Fruit fly (Drosophila melanogaster): ENCODE data around the gene Teh2.
A peak's percentile ranks its signal among the peaks of the same experiment; 100 is the strongest.

Teh2 gene

DNA sequence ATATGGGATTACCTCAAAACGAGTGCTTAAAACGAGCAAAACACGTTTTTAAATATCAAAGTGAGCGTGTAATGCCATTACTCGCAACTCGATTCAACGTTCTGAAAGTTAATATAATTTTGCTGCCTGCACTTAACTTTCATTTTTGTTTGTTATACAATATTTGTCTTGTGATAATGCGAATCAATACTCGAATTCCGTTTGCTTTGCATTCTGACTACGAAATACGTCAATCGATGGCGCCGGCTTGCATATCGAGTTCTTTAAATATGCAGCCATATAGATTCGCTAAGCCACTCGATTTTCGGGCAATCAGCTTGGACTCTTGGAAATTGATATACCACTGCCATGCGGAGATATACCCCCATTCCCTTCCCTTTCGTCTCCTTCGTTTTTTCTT lies 32.9 kb upstream of the Teh2 start:
- TF ChIP-seq CTCF (optimal IDR thresholded peaks at IDR 0.05) (no peak), CG8478 (optimal IDR thresholded peaks at IDR 0.05) (no peak)

DNA sequence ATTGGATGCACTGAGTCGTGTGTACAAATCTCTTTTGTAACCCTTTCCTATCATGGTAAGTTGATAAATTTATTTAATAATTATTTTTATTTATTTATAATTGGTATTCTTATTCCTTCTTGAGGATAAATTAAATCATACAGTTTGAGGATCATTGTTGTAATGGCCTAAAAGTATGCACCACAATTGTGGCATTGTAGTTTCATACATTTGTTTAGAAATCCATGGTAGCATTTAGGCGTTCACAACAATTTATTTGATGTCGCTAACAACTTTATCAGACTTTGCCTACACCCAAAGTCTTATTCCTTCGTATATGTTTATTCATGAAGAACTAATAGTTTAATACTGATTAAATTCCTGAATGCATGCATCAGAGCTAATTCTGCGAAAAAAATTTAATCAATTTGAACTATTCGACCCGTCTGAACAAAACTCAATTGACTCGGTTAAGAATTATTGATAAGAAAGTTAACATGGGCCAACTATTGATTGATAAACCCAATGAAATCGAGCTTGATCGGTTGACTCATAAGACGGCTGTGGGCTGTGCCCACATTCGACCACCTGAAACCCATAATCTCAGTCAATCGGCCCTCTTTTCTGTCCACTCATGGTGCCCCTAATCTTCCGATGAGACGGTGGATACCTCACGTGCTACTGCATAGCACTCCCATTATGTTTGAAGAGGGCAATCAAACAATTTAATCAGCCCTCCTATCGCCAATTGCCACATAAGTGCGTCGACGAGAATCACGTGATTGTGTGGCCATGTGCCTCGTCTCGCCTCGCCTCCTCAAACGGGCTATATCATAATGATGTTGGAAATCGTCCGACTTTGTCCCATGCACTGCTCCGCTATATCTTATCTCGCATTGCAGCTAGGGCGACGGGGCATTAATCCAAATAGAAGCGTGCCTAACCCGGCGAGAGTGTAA lies 31.7 kb upstream of the Teh2 start:
- TF ChIP-seq CG8478 (optimal IDR thresholded peaks at IDR 0.05) = no peak
- TF ChIP-seq CTCF (optimal IDR thresholded peaks at IDR 0.05) = peak in 1 of 2 experiments; percentile 10

DNA sequence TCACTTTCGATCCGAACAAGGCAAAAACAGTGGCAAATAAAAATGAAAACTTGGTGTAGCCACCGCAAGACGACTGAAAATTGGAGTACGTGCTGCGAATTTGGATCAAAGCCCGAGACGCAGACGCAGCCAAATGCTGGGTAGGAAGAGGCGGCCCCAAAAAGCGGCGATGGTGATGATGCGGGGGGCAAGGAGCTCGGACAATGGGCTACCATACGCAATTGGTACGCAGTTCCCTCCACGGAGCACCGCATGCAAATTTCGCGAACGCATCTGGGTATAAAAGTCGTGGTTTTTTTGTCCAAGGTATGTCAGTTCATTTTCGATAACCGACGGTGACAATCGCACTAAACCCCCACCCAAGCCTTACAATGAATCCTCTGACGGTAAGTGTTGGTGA lies 27.3 kb upstream of the Teh2 start, which contains the start of gene Cpr64Ad:
TSS of gene Cpr64Ad (plus strand) at position 301 of the 400 bp plus-strand sequence.
- TF ChIP-seq CG8478 (optimal IDR thresholded peaks at IDR 0.05) = no peak
- TF ChIP-seq CTCF (optimal IDR thresholded peaks at IDR 0.05) = no peak

DNA sequence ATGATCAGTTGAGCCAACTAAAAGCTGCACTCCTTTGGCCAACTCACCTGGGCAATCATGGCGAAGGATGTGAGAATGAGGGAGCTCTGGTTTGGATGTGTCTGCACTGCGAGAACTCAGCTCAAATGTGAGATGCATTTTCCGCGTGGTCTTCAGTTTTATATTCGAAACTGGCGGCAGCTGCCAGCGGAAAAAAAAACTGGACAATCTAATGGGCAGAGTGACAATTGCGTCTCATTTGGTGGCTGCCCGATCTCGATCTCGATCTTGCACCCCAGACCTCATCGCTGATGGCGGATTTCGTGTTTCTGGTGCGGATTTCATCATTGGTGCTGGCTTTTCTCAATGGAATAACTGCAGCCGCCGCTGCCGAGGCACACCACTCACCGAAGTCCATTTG lies 25.0 kb upstream of the Teh2 start, which contains the start of gene Cpr64Ac:
TSS of gene Cpr64Ac (minus strand) at position 101 of the 400 bp plus-strand sequence.
- TF ChIP-seq CG8478 (optimal IDR thresholded peaks at IDR 0.05) (no peak), CTCF (optimal IDR thresholded peaks at IDR 0.05) (no peak)

DNA sequence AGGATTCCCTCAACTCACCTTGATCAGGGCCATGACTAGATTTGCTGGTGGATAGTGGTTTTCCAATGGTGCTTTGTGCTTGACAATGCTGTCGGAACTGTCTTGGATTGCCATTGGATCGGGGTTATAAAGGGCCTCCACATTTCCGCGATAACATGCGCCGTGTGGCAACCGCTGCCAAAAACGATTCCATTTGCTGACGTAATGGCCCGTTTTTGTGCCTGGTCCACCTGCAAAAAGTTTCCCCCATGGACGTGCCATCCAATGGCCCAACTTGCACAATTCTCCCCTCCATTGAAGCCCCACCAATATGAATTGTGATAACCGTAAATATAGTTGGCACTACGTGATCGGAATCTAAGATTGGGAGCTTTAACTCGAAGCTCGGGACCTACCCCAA lies 23.6 kb upstream of the Teh2 start, which contains the start of gene Cpr64Ab:
TSS of gene Cpr64Ab (minus strand) at position 101 of the 400 bp plus-strand sequence.
- TF ChIP-seq CTCF (optimal IDR thresholded peaks at IDR 0.05) (no peak), CG8478 (optimal IDR thresholded peaks at IDR 0.05) (no peak)

DNA sequence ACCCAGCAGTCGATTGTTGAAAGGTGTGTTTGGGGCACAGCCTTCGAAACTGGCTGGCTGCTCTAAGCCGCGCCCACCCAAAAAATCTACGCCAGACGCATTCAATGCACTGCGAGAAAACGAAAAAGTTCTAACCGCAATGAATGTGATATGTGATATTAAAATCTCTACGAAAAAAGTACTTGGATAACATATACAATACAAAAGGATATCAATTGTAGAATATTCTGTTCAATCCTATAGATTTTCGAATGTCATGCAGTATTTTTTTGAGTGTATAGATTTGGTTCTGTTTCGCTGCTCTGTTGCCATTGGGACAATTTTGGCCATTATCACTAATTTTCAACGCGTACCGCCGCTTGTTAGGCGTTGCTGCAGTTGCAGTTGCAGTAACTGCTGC lies 21.9 kb upstream of the Teh2 start:
- TF ChIP-seq CTCF (optimal IDR thresholded peaks at IDR 0.05) = no peak
- no peak for TF ChIP-seq CG8478 (optimal IDR thresholded peaks at IDR 0.05)

DNA sequence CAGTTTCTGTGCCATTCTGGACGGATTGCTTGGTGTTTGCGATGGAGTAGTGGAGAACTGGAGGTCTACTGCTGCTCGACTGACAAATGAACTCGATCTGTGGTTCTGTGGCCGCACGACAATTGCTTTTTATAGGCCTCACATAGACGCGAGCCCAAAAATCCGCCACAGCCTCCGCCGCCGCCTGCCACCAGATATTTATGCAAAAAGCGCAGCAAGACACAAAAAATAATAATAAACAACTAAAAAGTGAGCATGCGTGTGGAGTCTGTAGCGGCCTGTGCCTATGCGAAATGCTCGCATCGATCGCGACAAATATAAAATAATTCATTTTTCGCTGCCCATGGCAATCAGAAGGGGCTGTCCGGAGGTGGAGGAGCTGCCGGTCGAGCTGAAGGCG lies 21.3 kb upstream of the Teh2 start, which contains the start of gene Cpr64Aa:
TSS of gene Cpr64Aa (minus strand) at position 101 of the 400 bp plus-strand sequence.
- TF ChIP-seq CG8478 (optimal IDR thresholded peaks at IDR 0.05) = no peak
- TF ChIP-seq CTCF (optimal IDR thresholded peaks at IDR 0.05) = no peak

DNA sequence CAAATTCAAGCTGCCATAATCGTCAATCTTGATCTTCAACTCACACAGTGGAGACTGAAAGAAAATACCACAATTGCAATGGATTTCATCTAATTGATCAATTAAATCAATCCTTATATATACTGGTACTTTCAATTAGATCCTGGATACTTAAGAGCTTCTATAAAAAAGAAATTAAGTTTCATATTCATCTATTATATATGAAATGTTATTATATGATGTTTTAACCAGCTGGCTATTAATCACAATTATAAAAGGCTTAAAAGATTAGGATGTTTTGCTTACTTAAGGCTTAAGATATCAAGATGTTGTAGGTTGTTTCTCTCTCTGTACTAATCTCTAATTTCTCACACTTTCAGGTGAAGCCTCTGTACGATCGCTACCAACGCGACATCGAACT lies 17.0 kb upstream of the Teh2 start:
- TF ChIP-seq CG8478 (optimal IDR thresholded peaks at IDR 0.05) (no peak), CTCF (optimal IDR thresholded peaks at IDR 0.05) (no peak)

DNA sequence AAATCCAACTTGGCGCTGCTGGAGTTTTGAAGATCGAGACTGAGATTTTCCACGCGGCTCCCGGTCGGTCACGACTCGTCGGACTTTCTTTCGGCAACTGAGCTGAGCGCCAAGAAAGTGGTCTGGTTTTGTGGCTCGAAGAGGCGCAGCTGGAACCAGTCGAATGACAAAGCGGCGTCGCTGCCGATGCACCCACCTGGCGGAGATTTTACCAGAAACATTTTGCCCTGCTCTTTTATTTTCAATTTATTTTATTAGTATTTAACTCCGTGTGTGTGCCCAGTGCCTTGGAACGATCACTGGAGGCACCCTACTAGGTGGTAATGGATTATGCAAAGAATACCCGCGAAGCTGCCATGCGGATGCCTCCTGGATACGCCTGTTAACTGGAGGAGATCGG lies 16.4 kb upstream of the Teh2 start, which contains the start of gene CG15005:
TSS of gene CG15005 (minus strand) at position 101 of the 400 bp plus-strand sequence.
- no peak for TF ChIP-seq CTCF (optimal IDR thresholded peaks at IDR 0.05)
- TF ChIP-seq CG8478 (optimal IDR thresholded peaks at IDR 0.05) = no peak

DNA sequence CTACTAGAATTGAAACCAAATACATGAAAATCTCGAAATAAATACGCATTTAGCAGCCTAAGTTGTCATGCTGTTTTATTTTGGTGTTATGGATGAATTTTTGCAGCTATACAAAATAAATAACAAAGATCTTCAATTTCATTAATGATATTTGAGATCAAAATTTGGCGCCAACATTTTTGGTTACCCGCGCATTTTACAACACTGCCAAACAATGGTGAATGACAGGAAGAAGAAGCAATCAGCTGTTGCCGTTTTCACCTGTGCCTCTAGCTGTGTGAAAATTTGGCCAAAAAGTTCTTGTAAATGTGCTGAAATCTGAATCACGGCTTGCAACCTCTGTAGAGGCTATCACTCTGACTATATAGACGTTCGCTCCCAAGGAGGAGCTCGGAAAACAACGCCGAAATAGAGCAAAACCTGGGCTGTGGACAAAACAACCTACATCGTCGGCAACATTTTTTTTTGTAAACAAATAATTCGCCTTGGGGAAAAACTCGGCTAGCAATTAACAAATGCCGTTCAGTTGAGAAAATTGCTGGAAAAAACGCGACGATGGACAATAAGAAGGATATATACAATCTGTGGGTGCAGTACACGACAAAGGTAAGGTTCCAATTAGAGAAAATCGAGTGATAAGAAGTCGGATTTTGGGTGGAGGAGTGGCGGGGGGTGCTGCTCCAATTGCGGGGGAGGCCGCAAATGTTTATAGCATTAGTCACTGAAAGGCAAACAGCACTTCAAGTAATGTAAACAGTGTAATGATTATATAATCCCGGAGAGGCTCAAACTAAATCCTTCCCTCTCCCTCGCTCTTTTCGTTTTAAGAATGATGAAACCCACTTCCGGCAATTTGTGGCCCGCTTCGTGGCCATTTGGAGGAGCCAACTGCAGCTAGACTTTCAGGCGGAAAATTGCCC lies 6.2 kb upstream of the Teh2 start, which contains the start of gene CG43367:
TSS of gene CG43367 (plus strand) at position 264 of the 920 bp plus-strand sequence.
- TF ChIP-seq CTCF (optimal IDR thresholded peaks at IDR 0.05) (no peak), CG8478 (optimal IDR thresholded peaks at IDR 0.05) (no peak)

DNA sequence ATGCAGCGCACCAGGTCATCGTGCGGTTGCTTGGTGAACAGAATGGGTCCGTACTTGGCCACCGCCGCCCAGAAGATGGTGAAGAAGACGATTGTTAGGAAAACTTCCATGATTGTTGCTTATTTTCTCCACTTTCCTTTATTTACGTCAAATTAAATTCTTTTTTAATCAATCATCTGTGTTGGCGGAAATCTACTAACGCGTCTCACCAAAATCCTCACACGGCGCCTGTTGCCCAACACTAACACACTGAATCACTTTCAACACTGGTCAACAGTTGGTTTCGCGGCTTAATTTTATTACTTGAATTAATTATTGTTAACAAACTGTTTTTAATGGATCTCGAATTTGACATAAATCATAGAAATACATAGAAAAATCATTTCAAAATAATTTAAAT lies 1.2 kb downstream of the Teh2 start, which contains the start of gene VhaM9.7-c:
TSS of gene VhaM9.7-c (minus strand) at position 207 of the 400 bp plus-strand sequence.
- no peak for TF ChIP-seq CTCF (optimal IDR thresholded peaks at IDR 0.05)
- TF ChIP-seq CG8478 (optimal IDR thresholded peaks at IDR 0.05) = no peak

DNA sequence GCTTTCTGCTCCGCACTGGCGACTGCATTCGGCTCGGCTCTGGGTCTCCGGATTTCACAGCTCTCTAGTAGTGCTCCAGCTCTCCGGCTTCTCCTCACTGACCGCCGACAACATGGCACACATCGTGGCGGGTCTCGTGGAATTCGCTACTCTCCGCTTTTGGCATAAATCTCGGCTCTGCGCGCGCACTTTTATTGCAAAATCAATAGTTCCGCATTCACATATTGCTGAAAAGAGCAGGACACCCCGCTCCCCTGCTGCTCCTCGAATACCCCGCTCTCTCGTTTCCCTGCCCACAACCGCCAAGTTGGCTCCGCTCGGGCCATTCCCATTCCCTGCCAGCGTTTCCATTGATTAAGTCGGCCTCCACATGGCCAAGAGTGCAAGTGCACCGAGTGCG lies 2.6 kb downstream of the Teh2 start:
- no peak for TF ChIP-seq CTCF (optimal IDR thresholded peaks at IDR 0.05)

DNA sequence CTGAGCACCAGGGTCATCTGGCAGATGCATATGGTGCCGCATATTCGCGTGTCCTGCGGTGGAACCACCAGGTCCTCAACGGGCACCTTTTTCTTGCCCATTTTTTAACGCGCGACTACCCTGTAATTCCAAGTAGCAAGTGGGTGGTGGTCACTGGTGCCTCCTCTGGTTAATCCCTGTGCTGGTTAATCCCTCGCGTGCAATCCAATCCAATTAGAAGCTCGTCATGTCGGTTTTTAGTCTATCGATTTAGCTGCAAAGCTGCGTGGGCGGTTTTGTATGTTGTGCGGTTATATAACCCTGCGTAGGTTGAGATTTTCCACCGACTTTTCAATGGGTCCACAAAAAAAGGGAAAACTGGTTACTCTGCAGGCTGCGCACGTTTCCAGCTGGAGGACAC lies 3.3 kb downstream of the Teh2 start, which contains the start of gene Teh3:
TSS of gene Teh3 (minus strand) at position 101 of the 400 bp plus-strand sequence.
- TF ChIP-seq CTCF (optimal IDR thresholded peaks at IDR 0.05) (no peak), CG8478 (optimal IDR thresholded peaks at IDR 0.05) (no peak)

DNA sequence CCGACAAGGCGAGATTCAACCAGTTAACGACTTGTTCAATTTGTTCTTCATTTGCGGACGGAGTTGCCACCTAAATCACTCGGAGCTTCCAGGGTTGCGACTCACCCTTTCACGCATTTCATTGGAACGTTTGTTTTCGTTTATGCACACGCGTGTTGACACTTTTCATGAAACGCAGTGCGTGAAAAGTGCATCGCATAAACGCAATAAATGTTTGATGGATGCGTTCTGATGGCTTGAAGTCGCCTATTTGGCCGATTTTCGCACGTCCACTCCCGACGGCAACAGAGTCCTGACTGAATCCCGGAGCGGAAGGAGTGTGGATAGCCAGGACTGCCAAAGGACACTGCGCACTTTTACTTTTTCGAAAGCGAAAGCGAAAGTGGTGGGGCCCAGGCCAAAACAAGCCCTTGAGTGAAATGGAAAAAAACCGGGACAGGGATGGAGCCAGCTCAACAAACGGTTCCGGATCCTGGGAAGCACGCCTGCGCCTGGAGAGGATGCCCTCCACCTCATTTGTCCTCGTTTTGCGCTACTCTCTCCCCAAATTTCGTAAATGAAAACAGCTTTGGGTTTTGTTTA lies 9.8 kb downstream of the Teh2 start, which contains the start of gene Teh4:
TSS of gene Teh4 (minus strand) at position 290 of the 582 bp plus-strand sequence.
- no peak for TF ChIP-seq CG8478 (optimal IDR thresholded peaks at IDR 0.05)
- TF ChIP-seq CTCF (optimal IDR thresholded peaks at IDR 0.05) = no peak
